Worm (Caenorhabditis elegans): ENCODE measurements around the gene tomm-70.

The tomm-70 gene

ce11 chrIII:8709735-8710134 is 44.8 kb downstream of the tomm-70 start:
- TF ChIP-seq ztf-23 (GFP tag; IDR thresholded peaks at IDR 0.05): no peak
- no peak for TF ChIP-seq med-1 (GFP tag; optimal IDR thresholded peaks at IDR 0.05; ENCODE audit: insufficient read depth)
- no peak for TF ChIP-seq ztf-29 (GFP tag; IDR thresholded peaks at IDR 0.05)
- TF ChIP-seq cog-1 (tag; optimal IDR thresholded peaks at IDR 0.05): no peak

ce11 chrIII:8704765-8705164 is 49.8 kb downstream of the tomm-70 start, which contains the start of gene B0303.16:
B0303.16 (plus strand) TSS chrIII:8705065.
- no peak for TF ChIP-seq ztf-23 (GFP tag; IDR thresholded peaks at IDR 0.05)

Data from whole organism, midembryonic.